Worm (Caenorhabditis elegans): ENCODE measurements around the gene dod-17.
A peak's percentile ranks its signal among the peaks of the same experiment; 100 is the strongest.

Gene dod-17

DNA sequence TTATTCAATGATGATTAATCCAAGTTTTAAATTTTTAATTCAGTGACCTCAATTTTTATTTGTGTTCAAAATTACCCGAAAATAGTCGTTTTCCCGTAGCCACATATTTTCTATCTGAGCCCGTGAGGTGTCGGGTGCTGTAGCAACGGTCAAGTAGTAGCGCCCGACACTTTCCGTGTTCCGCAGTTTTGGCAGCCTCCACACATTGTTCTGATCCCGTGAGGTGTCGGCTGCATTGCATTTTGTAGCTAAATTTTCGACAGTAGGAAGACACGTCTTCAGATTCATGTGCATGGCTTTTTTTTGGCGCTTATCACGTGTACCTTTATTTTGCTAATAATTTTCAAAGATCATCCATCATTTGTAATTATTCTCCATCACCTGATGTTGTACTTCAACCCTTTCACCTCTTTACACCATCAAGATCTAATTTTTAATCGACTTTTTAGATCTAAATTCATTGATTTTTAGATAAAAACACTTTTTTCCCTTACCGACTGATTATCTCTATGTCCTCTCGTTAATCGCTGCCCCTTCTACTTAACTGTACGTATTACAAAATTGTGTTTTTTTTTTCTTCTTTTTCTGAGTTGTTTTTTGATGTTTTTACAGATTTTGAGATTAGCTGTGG, 37.7 kb downstream of the dod-17 start:
- TF ChIP-seq snpc-4 (GFP tag; optimal IDR thresholded peaks at IDR 0.05) = no peak
- TF ChIP-seq snpc-4 (tag; optimal IDR thresholded peaks at IDR 0.05) = peak; percentile 41 to 84 (median 62)
- TF ChIP-seq ceh-58 (GFP tag; IDR thresholded peaks at IDR 0.05) = no peak

DNA sequence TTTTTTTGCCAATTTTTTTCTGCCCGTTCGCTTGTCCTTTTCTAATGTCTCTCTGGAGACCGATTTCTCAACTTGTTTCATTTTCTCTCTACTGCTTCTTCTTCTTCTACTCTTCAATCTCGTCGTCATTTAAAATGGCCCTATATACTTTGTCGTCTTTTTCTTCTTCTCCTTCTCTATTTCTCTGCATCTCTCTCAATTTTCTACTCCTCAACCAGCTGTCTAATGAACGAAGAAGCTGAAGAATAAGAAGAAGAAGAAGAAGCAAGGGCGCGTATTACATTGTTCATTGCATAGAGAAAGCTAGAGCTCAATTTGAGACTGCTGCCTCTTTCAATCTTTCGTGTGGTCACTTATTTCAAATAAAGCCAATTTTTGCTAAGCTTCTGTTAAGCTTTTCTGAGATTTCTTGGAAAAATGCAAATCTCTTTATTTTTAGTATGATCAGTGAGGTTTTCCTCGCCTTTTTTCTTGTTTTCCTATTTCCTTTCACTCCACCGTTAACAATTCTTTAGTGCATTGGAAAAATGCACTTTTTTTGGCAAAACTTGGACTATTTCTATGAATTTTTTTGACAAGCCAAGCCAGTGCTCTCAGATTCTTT, 39.8 kb downstream of the dod-17 start:
- TF ChIP-seq cebp-2 (GFP tag; IDR thresholded peaks at IDR 0.05) = no peak
- TF ChIP-seq F55B11.4 (tag; optimal IDR thresholded peaks at IDR 0.05; ENCODE audit: borderline replicate concordance, insufficient read depth) = no peak
- no peak for TF ChIP-seq dpl-1 (GFP tag; optimal IDR thresholded peaks at IDR 0.05)
- no peak for TF ChIP-seq ztf-18 (tag; optimal IDR thresholded peaks at IDR 0.05)
- TF ChIP-seq madf-6 (GFP tag; IDR thresholded peaks at IDR 0.05) = no peak
- no peak for TF ChIP-seq hsf-1 (GFP tag; IDR thresholded peaks at IDR 0.05)
- no peak for TF ChIP-seq ceh-79 (tag; optimal IDR thresholded peaks at IDR 0.05)
- TF ChIP-seq fkh-3 (tag; optimal IDR thresholded peaks at IDR 0.05) = no peak
- no peak for TF ChIP-seq tlf-1 (GFP tag; optimal IDR thresholded peaks at IDR 0.05)
- TF ChIP-seq F52B5.7 (tag; optimal IDR thresholded peaks at IDR 0.05) = no peak

DNA sequence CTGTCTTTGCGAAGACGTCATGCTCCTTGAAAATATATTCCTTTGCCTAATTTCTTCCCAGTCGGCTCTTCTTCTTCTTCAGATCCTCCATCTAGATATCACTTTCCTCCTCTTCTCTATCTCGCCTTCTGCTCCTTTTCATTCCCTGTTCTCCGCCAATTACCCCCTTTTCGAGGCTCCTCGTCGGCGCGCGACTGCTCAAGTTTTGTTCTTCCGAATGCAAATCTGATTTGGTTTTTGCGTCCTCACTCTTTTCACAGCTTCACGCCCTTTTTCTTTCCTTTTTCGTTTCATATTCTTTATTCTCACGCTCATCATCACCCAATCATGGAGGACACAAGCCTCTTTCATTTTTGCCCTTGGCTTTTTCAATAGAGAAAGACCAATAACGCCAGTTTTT, 40.7 kb downstream of the dod-17 start:
- peak; percentile 73 for TF ChIP-seq zfh-2 (GFP tag; conservative IDR thresholded peaks at IDR 0.05)
- TF ChIP-seq F23B12.7 (tag; optimal IDR thresholded peaks at IDR 0.05; ENCODE audit: insufficient read depth) = no peak
- TF ChIP-seq egrh-3 (GFP tag; IDR thresholded peaks at IDR 0.05) = 0 out of 2 replicates have a peak, but pooled peaks have one; percentile 8

DNA sequence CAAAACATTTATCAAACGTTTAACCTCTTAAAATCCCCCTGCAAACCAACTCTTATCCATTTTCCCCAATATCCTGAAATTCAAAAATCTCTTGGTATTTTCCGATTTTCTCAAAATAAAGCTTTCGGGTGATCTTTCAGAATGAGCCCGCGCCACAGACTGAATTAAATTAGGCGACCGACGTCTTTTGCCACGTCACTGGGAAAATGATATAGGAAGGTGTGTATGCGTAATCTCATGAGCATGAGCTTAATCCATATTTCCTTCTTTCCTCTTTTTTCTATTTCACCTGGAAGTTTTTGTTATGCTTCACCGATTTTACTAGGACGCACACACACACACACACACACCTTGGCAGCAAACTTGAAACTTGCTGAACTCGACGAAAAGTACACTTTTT, 44.9 kb downstream of the dod-17 start:
- no peak for TF ChIP-seq tlf-1 (GFP tag; optimal IDR thresholded peaks at IDR 0.05)
- no peak for TF ChIP-seq snpc-3.4 (tag; optimal IDR thresholded peaks at IDR 0.05)
- no peak for TF ChIP-seq madf-8 (GFP tag; conservative IDR thresholded peaks at IDR 0.05)

DNA sequence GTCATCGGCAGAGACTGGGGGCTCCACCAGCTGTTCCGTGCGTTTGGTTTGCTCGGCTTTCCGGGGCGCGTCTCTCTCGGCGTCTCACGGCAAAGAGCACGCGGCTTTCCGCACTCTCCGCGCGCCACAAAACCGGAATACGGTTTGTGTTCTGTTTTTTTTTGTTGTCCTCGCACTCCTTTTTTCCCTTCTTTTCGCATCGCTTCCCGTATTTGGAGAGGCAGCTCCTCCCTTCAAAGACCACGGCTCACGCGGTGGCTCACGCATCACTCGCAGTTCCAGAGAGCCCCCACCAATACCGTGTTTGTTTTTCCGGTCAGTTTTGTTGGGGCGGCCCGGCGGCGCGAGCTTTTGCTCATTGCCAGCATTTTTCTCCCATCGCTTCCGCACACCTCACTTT, 46.8 kb downstream of the dod-17 start:
- TF ChIP-seq tlf-1 (GFP tag; optimal IDR thresholded peaks at IDR 0.05) (no peak), ztf-6 (GFP tag; IDR thresholded peaks at IDR 0.05) (no peak), lin-26 (GFP tag; IDR thresholded peaks at IDR 0.05) (no peak), F39B2.1 (GFP tag; IDR thresholded peaks at IDR 0.05) (no peak), lsy-27 (tag; optimal IDR thresholded peaks at IDR 0.05; ENCODE audit: borderline replicate concordance, insufficient read depth) (no peak), ceh-100 (GFP tag; IDR thresholded peaks at IDR 0.05) (no peak), egrh-3 (GFP tag; IDR thresholded peaks at IDR 0.05) (peak; percentile 42; the same call in 1 of the 2 replicates), cebp-2 (GFP tag; IDR thresholded peaks at IDR 0.05) (peak; percentile 90), nhr-120 (GFP tag; IDR thresholded peaks at IDR 0.05) (no peak), hsf-1 (GFP tag; IDR thresholded peaks at IDR 0.05) (no peak), hmg-1.2 (GFP tag; IDR thresholded peaks at IDR 0.05) (0 out of 2 replicates have a peak, but pooled peaks have one; percentile 16), T07F8.4 (tag; optimal IDR thresholded peaks at IDR 0.05) (no peak), ekl-4 (GFP tag; IDR thresholded peaks at IDR 0.05) (no peak), zfh-2 (GFP tag; conservative IDR thresholded peaks at IDR 0.05) (peak; percentile 90), nhr-90 (tag; optimal IDR thresholded peaks at IDR 0.05) (no peak), F52B5.7 (tag; optimal IDR thresholded peaks at IDR 0.05) (no peak), C06A6.2 (GFP tag; conservative IDR thresholded peaks at IDR 0.05) (no peak), dox-1 (GFP tag; IDR thresholded peaks at IDR 0.05) (no peak), him-1 (tag; optimal IDR thresholded peaks at IDR 0.05) (no peak), lin-35 (GFP tag; optimal IDR thresholded peaks at IDR 0.05) (no peak), F22D6.2 (tag; optimal IDR thresholded peaks at IDR 0.05) (no peak), nfyb-1 (GFP tag; IDR thresholded peaks at IDR 0.05) (0 out of 2 replicates have a peak, but pooled peaks have one; percentile 17), T26A5.8 (tag; optimal IDR thresholded peaks at IDR 0.05) (no peak), mxl-1 (tag; optimal IDR thresholded peaks at IDR 0.05) (no peak), madf-6 (GFP tag; IDR thresholded peaks at IDR 0.05) (no peak), Y67H2A.10 (GFP tag; conservative IDR thresholded peaks at IDR 0.05) (no peak)

Data from whole organism, young adult.